Worm (Caenorhabditis elegans): Measurements from ENCODE around the gene irld-45.

- TF ChIP-seq dve-1 (tag; optimal IDR thresholded peaks at IDR 0.05) (no peak), fkh-6 (tag; optimal IDR thresholded peaks at IDR 0.05) (no peak)
Observed at ce11 chrV:1678228-1678627, 30.1 kb downstream of the irld-45 start, which contains the start of gene srw-98.

Data from whole organism, late embryonic.